Fruit fly (Drosophila melanogaster) whole organism, adult: Measurements from ENCODE around the gene mei-218.
A peak's percentile ranks its signal among the peaks of the same experiment; 100 is the strongest.

Experiments
- CG11617 ChIP-seq: fragments of 200-800 bp; sonication (Bioruptor generic); optimal IDR thresholded peaks from 2 replicates; lab custom pipeline; 2017; ENCODE audit warnings: mild to moderate bottlenecking, missing biosample characterization, missing genetic modification reagents, missing genetic modification characterization
- CG12768 ChIP-seq: fragments of 200-800 bp; sonication (Bioruptor generic); optimal IDR thresholded peaks from 2 replicates; lab custom pipeline; 2017; ENCODE audit warnings: missing biosample characterization, missing genetic modification characterization, mild to moderate bottlenecking, moderate library complexity, missing genetic modification reagents
- CG14711 ChIP-seq: fragments of 200-800 bp; sonication (Bioruptor generic); optimal IDR thresholded peaks from 2 replicates; lab custom pipeline; 2018; ENCODE audit warnings: missing biosample characterization, mild to moderate bottlenecking, missing genetic modification characterization, moderate library complexity
- CG1620 ChIP-seq: fragments of 200-800 bp; sonication (Bioruptor generic); optimal IDR thresholded peaks from 2 replicates; lab custom pipeline; 2016; ENCODE audit warnings: missing biosample characterization, missing genetic modification characterization
- CG33017 ChIP-seq: fragments of 200-800 bp; sonication (Bioruptor generic); optimal IDR thresholded peaks from 2 replicates; lab custom pipeline; 2018; ENCODE audit warnings: missing biosample characterization, mild to moderate bottlenecking, missing genetic modification characterization, moderate library complexity
- CG5204 ChIP-seq: fragments of 200-800 bp; sonication (Bioruptor generic); optimal IDR thresholded peaks from 2 replicates; lab custom pipeline; 2016; ENCODE audit warnings: missing biosample characterization, missing genetic modification characterization
- CG7045 ChIP-seq: fragments of 200-800 bp; sonication (Bioruptor generic); optimal IDR thresholded peaks from 2 replicates; lab custom pipeline; 2017; ENCODE audit warnings: missing biosample characterization, mild to moderate bottlenecking, missing genetic modification characterization
- CG7101 ChIP-seq: fragments of 200-800 bp; sonication (Bioruptor generic); optimal IDR thresholded peaks from 2 replicates; lab custom pipeline; 2018; ENCODE audit warnings: missing biosample characterization, mild to moderate bottlenecking, missing genetic modification characterization, moderate library complexity
- Clk ChIP-seq: fragments of 200-800 bp; sonication (Bioruptor generic); optimal IDR thresholded peaks from 2 replicates; lab custom pipeline; 2017; ENCODE audit warnings: missing biosample characterization, missing genetic modification characterization
- Crg-1 ChIP-seq: fragments of 200-800 bp; sonication (Bioruptor generic); optimal IDR thresholded peaks from 2 replicates; lab custom pipeline; 2016; ENCODE audit warnings: missing biosample characterization, missing genetic modification characterization
- Hr96 ChIP-seq: fragments of 200-800 bp; sonication (Bioruptor generic); optimal IDR thresholded peaks from 2 replicates; lab custom pipeline; 2016; ENCODE audit warnings: missing biosample characterization, missing genetic modification characterization
- Mnt ChIP-seq: fragments of 200-800 bp; sonication (Bioruptor generic); optimal IDR thresholded peaks from 2 replicates; lab custom pipeline; 2016; ENCODE audit warnings: missing biosample characterization, mild to moderate bottlenecking, missing genetic modification characterization
- bab1 ChIP-seq: fragments of 200-800 bp; sonication (Bioruptor generic); optimal IDR thresholded peaks from 3 replicates; lab custom pipeline; 2019; ENCODE audit warnings: missing biosample characterization, mild to moderate bottlenecking, missing genetic modification characterization, moderate library complexity
- cic ChIP-seq: fragments of 200-800 bp; sonication (Bioruptor generic); optimal IDR thresholded peaks from 2 replicates; lab custom pipeline; 2017; ENCODE audit warnings: missing biosample characterization, mild to moderate bottlenecking, missing genetic modification characterization, moderate library complexity
- cnc ChIP-seq, 2 experiments: fragments of >200 bp; optimal IDR thresholded peaks; 2 replicates each; lab custom pipeline; 2017
- kay ChIP-seq: fragments of 200-800 bp; sonication (Bioruptor generic); peaks from one replicate; lab custom pipeline; 2016; ENCODE audit warnings: missing biosample characterization, missing genetic modification characterization, borderline replicate concordance
- ovo ChIP-seq: fragments of 200-800 bp; sonication (Bioruptor generic); optimal IDR thresholded peaks from 2 replicates; lab custom pipeline; 2016; ENCODE audit warnings: missing biosample characterization, missing genetic modification characterization
- pad ChIP-seq: fragments of 200-800 bp; sonication (Bioruptor generic); optimal IDR thresholded peaks from 3 replicates; lab custom pipeline; 2017; ENCODE audit warnings: missing biosample characterization, missing genetic modification characterization, mild to moderate bottlenecking, moderate library complexity, missing genetic modification reagents
- tj ChIP-seq: fragments of 200-800 bp; sonication (Bioruptor generic); optimal IDR thresholded peaks from 3 replicates; lab custom pipeline; 2017; ENCODE audit warnings: missing biosample characterization, mild to moderate bottlenecking, missing genetic modification characterization, moderate library complexity
- toe ChIP-seq: fragments of 200-800 bp; sonication (Bioruptor generic); optimal IDR thresholded peaks from 2 replicates; lab custom pipeline; 2016; ENCODE audit warnings: missing biosample characterization, missing genetic modification characterization

Gene mei-218

DNA sequence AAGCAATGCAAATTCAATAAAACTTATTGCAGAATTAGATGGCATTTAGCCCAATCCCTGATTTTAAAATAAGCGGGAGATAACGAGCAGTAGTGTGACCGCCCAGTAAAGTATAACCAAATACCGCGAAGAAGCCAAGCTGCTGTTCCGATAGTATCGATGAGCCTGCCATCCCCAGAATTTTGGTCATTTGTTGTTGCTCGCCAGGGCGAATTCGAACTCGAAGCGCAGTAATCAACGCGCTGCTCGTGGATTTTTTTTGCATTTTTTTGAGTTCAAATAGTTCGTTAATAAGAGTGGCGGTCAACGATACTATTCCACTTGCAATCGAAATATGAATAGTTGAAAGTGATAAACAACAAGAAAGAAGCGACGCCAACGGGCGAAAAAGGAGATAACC, 17.0 kb upstream of the mei-218 start, which contains the start of gene baz:
Gene baz (plus strand): TSS at position 188 of the 400 bp plus-strand sequence.
- no peak for TF ChIP-seq kay
- TF ChIP-seq CG12768 (GFP tag; lab: Kevin White, UChicago) = no peak
- TF ChIP-seq Crg-1 (GFP tag; lab: Kevin White, UChicago) = no peak
- TF ChIP-seq pad = no peak
- no peak for TF ChIP-seq CG5204 (GFP tag; lab: Kevin White, UChicago)
- no peak for TF ChIP-seq cic (GFP tag; lab: Kevin White, UChicago)
- peak; percentile 19 for TF ChIP-seq Mnt (GFP tag; lab: Kevin White, UChicago)
- peak; percentile 43 for TF ChIP-seq bab1 (GFP tag; lab: Kevin White, UChicago)
- peak; percentile 35 for TF ChIP-seq CG7101 (tag; lab: Kevin White, UChicago)
- TF ChIP-seq Hr96 (GFP tag; lab: Kevin White, UChicago) = no peak

dm6 chrX:17159116-17159515, 16.3 kb upstream of the mei-218 start, which contains the start of gene xmas:
xmas (minus strand) TSS chrX:17159306.
- TF ChIP-seq Crg-1 (GFP tag; lab: Kevin White, UChicago) = no peak
- no peak for TF ChIP-seq Hr96 (GFP tag; lab: Kevin White, UChicago)
- TF ChIP-seq CG14711 = no peak
- no peak for TF ChIP-seq cnc (optimal IDR thresholded peaks at IDR 0.05; lab: Kevin White, UChicago)
- no peak for TF ChIP-seq CG5204 (GFP tag; lab: Kevin White, UChicago)
- TF ChIP-seq CG12768 (GFP tag; lab: Kevin White, UChicago) = no peak
- no peak for TF ChIP-seq CG1620
- TF ChIP-seq pad = no peak
- TF ChIP-seq CG11617 (GFP tag; lab: Kevin White, UChicago) = no peak
- TF ChIP-seq toe (GFP tag; lab: Kevin White, UChicago) = no peak
- no peak for TF ChIP-seq CG7101 (tag; lab: Kevin White, UChicago)

- TF ChIP-seq pad (no peak), bab1 (GFP tag; lab: Kevin White, UChicago) (no peak), Hr96 (GFP tag; lab: Kevin White, UChicago) (no peak), Crg-1 (GFP tag; lab: Kevin White, UChicago) (no peak), CG14711 (no peak), tj (GFP tag; lab: Kevin White, UChicago) (peak; percentile 75), CG7045 (GFP tag; lab: Kevin White, UChicago) (no peak), kay (no peak), CG12768 (GFP tag; lab: Kevin White, UChicago) (no peak), CG1620 (no peak), CG33017 (tag; lab: Kevin White, UChicago) (no peak), cnc (optimal IDR thresholded peaks at IDR 0.05; lab: Kevin White, UChicago) (no peak), Mnt (GFP tag; lab: Kevin White, UChicago) (peak; percentile 32), ovo (no peak)
Measured at dm6 chrX:17150660-17151059, 7.9 kb upstream of the mei-218 start.

dm6 chrX:17149652-17150266, 7.0 kb upstream of the mei-218 start:
- TF ChIP-seq CG7045 (GFP tag; lab: Kevin White, UChicago) (no peak), CG12768 (GFP tag; lab: Kevin White, UChicago) (peak; percentile 54)

dm6 chrX:17148951-17149449, 6.2 kb upstream of the mei-218 start, which contains the start of gene Chchd2:
Chchd2 (plus strand) TSS chrX:17149001.
- peak; percentile 19 for TF ChIP-seq kay
- no peak for TF ChIP-seq CG12768 (GFP tag; lab: Kevin White, UChicago)
- TF ChIP-seq tj (GFP tag; lab: Kevin White, UChicago) = peak; percentile 42
- TF ChIP-seq CG7101 (tag; lab: Kevin White, UChicago) = no peak
- TF ChIP-seq CG1620 = peak; percentile 33
- TF ChIP-seq Crg-1 (GFP tag; lab: Kevin White, UChicago) = peak; percentile 22
- no peak for TF ChIP-seq toe (GFP tag; lab: Kevin White, UChicago)
- TF ChIP-seq bab1 (GFP tag; lab: Kevin White, UChicago) = peak; percentile 86
- TF ChIP-seq Hr96 (GFP tag; lab: Kevin White, UChicago) = peak; percentile 44
- no peak for TF ChIP-seq pad
- TF ChIP-seq CG11617 (GFP tag; lab: Kevin White, UChicago) = peak; percentile 25
- no peak for TF ChIP-seq ovo
- no peak for TF ChIP-seq cnc (optimal IDR thresholded peaks at IDR 0.05; lab: Kevin White, UChicago)
- TF ChIP-seq Mnt (GFP tag; lab: Kevin White, UChicago) = peak; percentile 56
- TF ChIP-seq CG5204 (GFP tag; lab: Kevin White, UChicago) = no peak
- no peak for TF ChIP-seq Clk (GFP tag; lab: Kevin White, UChicago)
- no peak for TF ChIP-seq CG33017 (tag; lab: Kevin White, UChicago)
- TF ChIP-seq cic (GFP tag; lab: Kevin White, UChicago) = peak; percentile 19

dm6 chrX:17147983-17148637, 5.3 kb upstream of the mei-218 start, which contains the start of gene RpS5a:
RpS5a (minus strand) TSS chrX:17148264.
- TF ChIP-seq CG7045 (GFP tag; lab: Kevin White, UChicago) = peak; percentile 74
- TF ChIP-seq Crg-1 (GFP tag; lab: Kevin White, UChicago) = peak; percentile 96
- no peak for TF ChIP-seq cic (GFP tag; lab: Kevin White, UChicago)
- peak; percentile 86 for TF ChIP-seq pad
- TF ChIP-seq CG33017 (tag; lab: Kevin White, UChicago) = peak; percentile 6
- TF ChIP-seq kay = no peak
- TF ChIP-seq bab1 (GFP tag; lab: Kevin White, UChicago) = peak; percentile 86
- peak; percentile 97 for TF ChIP-seq CG1620
- TF ChIP-seq Clk (GFP tag; lab: Kevin White, UChicago) = peak; percentile 58
- peak; percentile 99 for TF ChIP-seq Mnt (GFP tag; lab: Kevin White, UChicago)
- TF ChIP-seq CG7101 (tag; lab: Kevin White, UChicago) = peak; percentile 85
- TF ChIP-seq CG11617 (GFP tag; lab: Kevin White, UChicago) = peak; percentile 93
- TF ChIP-seq ovo = peak; percentile 95
- TF ChIP-seq CG14711 = peak; percentile 58
- no peak for TF ChIP-seq cnc (optimal IDR thresholded peaks at IDR 0.05; lab: Kevin White, UChicago)
- TF ChIP-seq toe (GFP tag; lab: Kevin White, UChicago) = peak; percentile 77
- peak; percentile 73 for TF ChIP-seq CG5204 (GFP tag; lab: Kevin White, UChicago)
- peak; percentile 82 for TF ChIP-seq tj (GFP tag; lab: Kevin White, UChicago)
- peak; percentile 95 for TF ChIP-seq Hr96 (GFP tag; lab: Kevin White, UChicago)
- TF ChIP-seq CG12768 (GFP tag; lab: Kevin White, UChicago) = peak; percentile 79
